Fruit fly (Drosophila melanogaster) whole organism, embryonic: ENCODE measurements around the gene Or85b.

Experiments used
- Ada2b ChIP-seq: fragments of 200-800 bp; sonication (Bioruptor generic); IDR thresholded peaks from 2 replicates; pipeline ENCODE4 v1.3.6; 2022; ENCODE audit warnings: missing biosample characterization, missing genetic modification characterization
- Atf3 ChIP-seq: fragments of 200-800 bp; sonication (Bioruptor generic); optimal IDR thresholded peaks from 3 replicates; lab custom pipeline; 2016; ENCODE audit warnings: missing biosample characterization, missing genetic modification characterization
- CG11398 ChIP-seq: fragments of 200-800 bp; sonication (Bioruptor generic); optimal IDR thresholded peaks from 2 replicates; lab custom pipeline; 2016; ENCODE audit warnings: missing biosample characterization, missing genetic modification characterization
- CG12071 ChIP-seq: fragments of 200-800 bp; sonication (Bioruptor generic); optimal IDR thresholded peaks from 3 replicates; lab custom pipeline; 2018; ENCODE audit warnings: missing biosample characterization, mild to moderate bottlenecking, missing genetic modification characterization
- CG12659 ChIP-seq: fragments of 200-800 bp; sonication (Bioruptor generic); optimal IDR thresholded peaks from 3 replicates; lab custom pipeline; 2017; ENCODE audit warnings: mild to moderate bottlenecking, missing biosample characterization, missing genetic modification reagents, missing genetic modification characterization
- CG13424 ChIP-seq: fragments of 200-800 bp; sonication (Bioruptor generic); optimal IDR thresholded peaks from 2 replicates; lab custom pipeline; 2019; ENCODE audit warnings: missing biosample characterization, mild to moderate bottlenecking, missing genetic modification characterization, moderate library complexity
- CG13624 ChIP-seq: fragments of 200-800 bp; sonication (Bioruptor generic); optimal IDR thresholded peaks from 2 replicates; lab custom pipeline; 2016; ENCODE audit warnings: missing biosample characterization, missing genetic modification characterization
- CG14860 ChIP-seq: fragments of 200-800 bp; sonication (Bioruptor generic); IDR thresholded peaks from 3 replicates; pipeline ENCODE4 v1.3.6; 2022; ENCODE audit warnings: missing biosample characterization, missing genetic modification characterization; ENCODE audit not compliant: partially characterized antibody
- CG15696 ChIP-seq: fragments of 200-800 bp; sonication (Bioruptor generic); optimal IDR thresholded peaks from 2 replicates; lab custom pipeline; 2019; ENCODE audit warnings: missing biosample characterization, mild to moderate bottlenecking, missing genetic modification characterization, moderate library complexity
- CG1792 ChIP-seq: fragments of 200-800 bp; sonication (Bioruptor generic); optimal IDR thresholded peaks from 2 replicates; lab custom pipeline; 2016; ENCODE audit warnings: missing biosample characterization, missing genetic modification characterization
- CG31224 ChIP-seq: fragments of 200-800 bp; sonication (Bioruptor generic); IDR thresholded peaks from 2 replicates; pipeline ENCODE4 v1.3.6; 2022; ENCODE audit warnings: missing biosample characterization, missing genetic modification characterization
- CG31441 ChIP-seq: fragments of 200-800 bp; sonication (Bioruptor generic); IDR thresholded peaks from 2 replicates; pipeline ENCODE4 v1.3.6; 2022; ENCODE audit warnings: missing biosample characterization, missing genetic modification characterization
- CG4730 ChIP-seq: fragments of 200-800 bp; sonication (Bioruptor generic); IDR thresholded peaks from 2 replicates; pipeline ENCODE4 v1.3.6; 2022; ENCODE audit warnings: missing biosample characterization, missing genetic modification characterization
- CG4854 ChIP-seq: fragments of 200-800 bp; sonication (Bioruptor generic); optimal IDR thresholded peaks from 2 replicates; lab custom pipeline; 2016; ENCODE audit warnings: missing biosample characterization, missing genetic modification characterization, inconsistent platforms
- CG6791 ChIP-seq: fragments of 200-800 bp; sonication (Bioruptor generic); IDR thresholded peaks from 3 replicates; pipeline ENCODE4 v1.3.6; 2022; ENCODE audit warnings: missing biosample characterization, missing genetic modification characterization; ENCODE audit not compliant: partially characterized antibody
- CG7786 ChIP-seq: fragments of 200-800 bp; sonication (Bioruptor generic); optimal IDR thresholded peaks from 2 replicates; lab custom pipeline; 2016; ENCODE audit warnings: missing biosample characterization, missing genetic modification characterization
- CG8388 ChIP-seq: fragments of 200-800 bp; sonication (Bioruptor generic); optimal IDR thresholded peaks from 2 replicates; lab custom pipeline; 2019; ENCODE audit warnings: missing biosample characterization, mild to moderate bottlenecking, missing genetic modification characterization, moderate library complexity
- CG9727 ChIP-seq: fragments of 200-800 bp; sonication (Bioruptor generic); optimal IDR thresholded peaks from 3 replicates; lab custom pipeline; 2017; ENCODE audit warnings: missing biosample characterization, mild to moderate bottlenecking, missing genetic modification characterization
- CG9817 ChIP-seq: fragments of 200-800 bp; sonication (Bioruptor generic); optimal IDR thresholded peaks from 2 replicates; lab custom pipeline; 2018; ENCODE audit warnings: missing biosample characterization, mild to moderate bottlenecking, missing genetic modification characterization, moderate library complexity
- Doc3 ChIP-seq: fragments of 200-800 bp; sonication (Bioruptor generic); IDR thresholded peaks from 3 replicates; pipeline ENCODE4 v1.3.6; 2022; ENCODE audit warnings: missing biosample characterization, missing genetic modification characterization; ENCODE audit not compliant: partially characterized antibody
- E2f2 ChIP-seq: fragments of 200-800 bp; sonication (Bioruptor generic); IDR thresholded peaks from 2 replicates; pipeline ENCODE4 v1.3.6; 2022; ENCODE audit warnings: missing biosample characterization, missing genetic modification characterization
- GATAe ChIP-seq: fragments of 200-800 bp; sonication (Bioruptor generic); conservative IDR thresholded peaks from 2 replicates; pipeline ENCODE4 v1.3.6; 2022; ENCODE audit warnings: missing biosample characterization, missing genetic modification characterization
- Gsc ChIP-seq: fragments of 200-800 bp; sonication (Bioruptor generic); IDR thresholded peaks from 2 replicates; pipeline ENCODE4 v1.3.6; 2022; ENCODE audit warnings: missing biosample characterization, missing genetic modification characterization
- HLH3B ChIP-seq: fragments of 200-800 bp; sonication (Bioruptor generic); IDR thresholded peaks from 2 replicates; pipeline ENCODE4 v1.3.6; 2022; ENCODE audit warnings: missing biosample characterization, missing genetic modification characterization
- HLH4C ChIP-seq: fragments of 200-800 bp; sonication (Bioruptor generic); IDR thresholded peaks from 3 replicates; pipeline ENCODE4 v1.3.6; 2022; ENCODE audit warnings: missing biosample characterization, missing genetic modification characterization; ENCODE audit not compliant: partially characterized antibody
- Hr51 ChIP-seq, 2 experiments: fragments of 200-800 bp; sonication (Bioruptor generic); optimal IDR thresholded peaks; 2 replicates in 1 of 2; 3 replicates in 1 of 2; lab custom pipeline; 2016 to 2018; ENCODE audit warnings: missing biosample characterization in 2 of 2, missing genetic modification characterization in 2 of 2, mild to moderate bottlenecking in 1 of 2, moderate library complexity in 1 of 2
- Hr78 ChIP-seq, 2 experiments: fragments of 200-800 bp in 1 of 2; fragments of >200 bp in 1 of 2; sonication (Bioruptor generic) in 1 of 2; optimal IDR thresholded peaks; 2 replicates each; lab custom pipeline; 2017 to 2019; ENCODE audit warnings: missing biosample characterization in 2 of 2, missing genetic modification characterization in 2 of 2, mild to moderate bottlenecking in 1 of 2, moderate library complexity in 1 of 2
- Lim3 ChIP-seq: fragments of 200-800 bp; sonication (Bioruptor generic); IDR thresholded peaks from 2 replicates; pipeline ENCODE4 v1.3.6; 2022; ENCODE audit warnings: missing biosample characterization, missing genetic modification characterization
- Med ChIP-seq: fragments of 200-800 bp; sonication (Bioruptor generic); peaks from one replicate; lab custom pipeline; 2016; ENCODE audit warnings: missing biosample characterization, missing genetic modification characterization, mild to moderate bottlenecking, inconsistent platforms, moderate library complexity
- Optix ChIP-seq: fragments of 200-800 bp; sonication (Bioruptor generic); IDR thresholded peaks from 3 replicates; pipeline ENCODE4 v1.3.6; 2022; ENCODE audit warnings: missing biosample characterization, missing genetic modification characterization
- TFAM ChIP-seq: fragments of 200-800 bp; sonication (Bioruptor generic); optimal IDR thresholded peaks from 2 replicates; lab custom pipeline; 2017; ENCODE audit warnings: missing biosample characterization, missing genetic modification characterization, inconsistent platforms
- ara ChIP-seq: fragments of 200-800 bp; sonication (Bioruptor generic); IDR thresholded peaks from 2 replicates; pipeline ENCODE4 v1.3.6; 2022; ENCODE audit warnings: missing biosample characterization, missing genetic modification characterization
- ato ChIP-seq: fragments of 200-800 bp; sonication (Bioruptor generic); IDR thresholded peaks from 2 replicates; pipeline ENCODE4 v1.3.6; 2022; ENCODE audit warnings: missing biosample characterization, missing genetic modification characterization; ENCODE audit not compliant: partially characterized antibody
- az2 ChIP-seq: fragments of 200-800 bp; sonication (Bioruptor generic); optimal IDR thresholded peaks from 3 replicates; lab custom pipeline; 2016; ENCODE audit warnings: missing biosample characterization, missing genetic modification characterization
- btn ChIP-seq: fragments of 200-800 bp; sonication (Bioruptor generic); optimal IDR thresholded peaks from 2 replicates; lab custom pipeline; 2016; ENCODE audit warnings: missing biosample characterization, missing genetic modification characterization
- cato ChIP-seq: fragments of 200-800 bp; sonication (Bioruptor generic); optimal IDR thresholded peaks from 2 replicates; lab custom pipeline; 2016; ENCODE audit warnings: missing biosample characterization, missing genetic modification characterization, borderline replicate concordance
- cg ChIP-seq: fragments of 200-800 bp; sonication (Bioruptor generic); optimal IDR thresholded peaks from 3 replicates; lab custom pipeline; 2019; ENCODE audit warnings: missing biosample characterization, mild to moderate bottlenecking, missing genetic modification characterization, moderate library complexity
- eyg ChIP-seq: fragments of 200-800 bp; sonication (Bioruptor generic); optimal IDR thresholded peaks from 3 replicates; lab custom pipeline; 2016; ENCODE audit warnings: missing biosample characterization, missing genetic modification characterization
- hth ChIP-seq: fragments of >200 bp; optimal IDR thresholded peaks from 2 replicates; lab custom pipeline; 2017; ENCODE audit warnings: inconsistent platforms
- inv ChIP-seq: fragments of 200-800 bp; sonication (Bioruptor generic); IDR thresholded peaks from 2 replicates; pipeline ENCODE4 v1.3.6; 2022; ENCODE audit warnings: missing biosample characterization, missing genetic modification characterization; ENCODE audit not compliant: partially characterized antibody
- org-1 ChIP-seq: fragments of 200-800 bp; sonication (Bioruptor generic); optimal IDR thresholded peaks from 2 replicates; lab custom pipeline; 2017; ENCODE audit warnings: missing biosample characterization, missing genetic modification characterization
- pita ChIP-seq: fragments of 200-800 bp; sonication (Bioruptor generic); optimal IDR thresholded peaks from 2 replicates; lab custom pipeline; 2017; ENCODE audit warnings: missing biosample characterization, mild to moderate bottlenecking, missing genetic modification characterization
- ranshi ChIP-seq: fragments of 200-800 bp; sonication (Bioruptor generic); IDR thresholded peaks from 2 replicates; pipeline ENCODE4 v1.3.6; 2022; ENCODE audit warnings: missing biosample characterization, missing genetic modification characterization
- ro ChIP-seq: fragments of 200-800 bp; sonication (Bioruptor generic); IDR thresholded peaks from 2 replicates; pipeline ENCODE4 v1.3.6; 2022; ENCODE audit warnings: missing biosample characterization, missing genetic modification characterization
- run ChIP-seq: fragments of 200-800 bp; sonication (Bioruptor generic); optimal IDR thresholded peaks from 3 replicates; lab custom pipeline; 2018; ENCODE audit warnings: missing biosample characterization, mild to moderate bottlenecking, missing genetic modification characterization
- tgo ChIP-seq: fragments of 200-800 bp; sonication (Bioruptor generic); IDR thresholded peaks from 3 replicates; pipeline ENCODE4 v1.3.6; 2022; ENCODE audit warnings: missing biosample characterization, missing genetic modification characterization
- tll ChIP-seq, 2 experiments: fragments of 200-800 bp in 1 of 2; fragments of >200 bp in 1 of 2; sonication (Bioruptor generic) in 1 of 2; optimal IDR thresholded peaks; 2 replicates each; lab custom pipeline; 2017 to 2019; ENCODE audit warnings: missing biosample characterization in 2 of 2, missing genetic modification characterization in 2 of 2, mild to moderate bottlenecking in 1 of 2, moderate library complexity in 1 of 2
- tna ChIP-seq: fragments of 200-800 bp; sonication (Bioruptor generic); IDR thresholded peaks from 2 replicates; pipeline ENCODE4 v1.3.6; 2022; ENCODE audit warnings: missing biosample characterization, missing genetic modification characterization; ENCODE audit not compliant: partially characterized antibody
- wdn ChIP-seq: fragments of 200-800 bp; sonication (Bioruptor generic); IDR thresholded peaks from 2 replicates; pipeline ENCODE4 v1.3.6; 2022; ENCODE audit warnings: missing biosample characterization, missing genetic modification characterization
- z ChIP-seq: fragments of 200-800 bp; sonication (Bioruptor generic); IDR thresholded peaks from 3 replicates; pipeline ENCODE4 v1.3.6; 2022; ENCODE audit warnings: missing biosample characterization, missing genetic modification characterization

Gene Or85b

dm6 chr3R:8482881-8483280 is 28.3 kb downstream of the Or85b start (continued):
- TF ChIP-seq ato (GFP tag; lab: Robert Waterston, UW) (no peak), CG13624 (GFP tag; lab: Kevin White, UChicago) (no peak), TFAM (GFP tag; lab: Kevin White, UChicago) (no peak), ranshi (GFP tag; lab: Robert Waterston, UW) (peak; percentile 74), CG6791 (GFP tag; lab: Robert Waterston, UW) (no peak), Lim3 (GFP tag; lab: Robert Waterston, UW) (peak; percentile 23; the same call in 1 of the 2 replicates), eyg (no peak), CG14860 (GFP tag; lab: Robert Waterston, UW) (no peak), cato (GFP tag; lab: Kevin White, UChicago) (peak; percentile 8), z (GFP tag; lab: Robert Waterston, UW) (no peak), Ada2b (GFP tag; lab: Robert Waterston, UW) (peak; percentile 74), CG4854 (no peak), cg (GFP tag; lab: Kevin White, UChicago) (no peak), GATAe (GFP tag; lab: Robert Waterston, UW) (no peak), ro (GFP tag; lab: Robert Waterston, UW) (0 out of 2 replicates have a peak, but pooled peaks have one; percentile 34), Optix (GFP tag; lab: Robert Waterston, UW) (peak; percentile 64; the same call in 2 of the 3 replicates), CG13424 (tag; lab: Kevin White, UChicago) (peak; percentile 76), CG12659 (GFP tag; lab: Kevin White, UChicago) (peak; percentile 52), btn (peak; percentile 60), pita (GFP tag; lab: Kevin White, UChicago) (no peak), ara (peak; percentile 73), CG8388 (peak; percentile 55), E2f2 (GFP tag; lab: Robert Waterston, UW) (peak; percentile 41; the same call in 1 of the 2 replicates), org-1 (GFP tag; lab: Kevin White, UChicago) (peak; percentile 60), HLH4C (GFP tag; lab: Robert Waterston, UW) (no peak), CG4730 (peak; percentile 63; the same call in 1 of the 2 replicates), CG15696 (no peak), Doc3 (GFP tag; lab: Robert Waterston, UW) (no peak), CG9727 (GFP tag; lab: Kevin White, UChicago) (peak; percentile 53), CG31224 (0 out of 2 replicates have a peak, but pooled peaks have one; percentile 14), Atf3 (GFP tag; lab: Kevin White, UChicago) (peak; percentile 60), tgo (GFP tag; lab: Robert Waterston, UW) (peak; percentile 74), tna (no peak), Gsc (GFP tag; lab: Robert Waterston, UW) (peak; percentile 53; the same call in 1 of the 2 replicates), wdn (GFP tag; lab: Robert Waterston, UW) (peak; percentile 61), run (tag; lab: Kevin White, UChicago) (no peak), Hr78 (GFP tag; optimal IDR thresholded peaks at IDR 0.05; lab: Kevin White, UChicago) (no peak), CG1792 (no peak), tll (GFP tag; optimal IDR thresholded peaks at IDR 0.05; lab: Kevin White, UChicago) (no peak), CG7786 (GFP tag; lab: Kevin White, UChicago) (peak; percentile 68), az2 (peak; percentile 61), Hr51 (GFP tag; optimal IDR thresholded peaks at IDR 0.05; lab: Kevin White, UChicago) (peak; percentile 37 to 74), hth (lab: Kevin White, UChicago) (no peak), HLH3B (GFP tag; lab: Robert Waterston, UW) (peak; percentile 84; the same call in 1 of the 2 replicates), CG31441 (GFP tag; lab: Robert Waterston, UW) (peak; percentile 72), CG9817 (tag; lab: Kevin White, UChicago) (peak; percentile 58), inv (GFP tag; lab: Robert Waterston, UW) (no peak), Med (GFP tag; lab: Kevin White, UChicago) (peak; percentile 95), CG11398 (GFP tag; lab: Kevin White, UChicago) (no peak), CG12071 (GFP tag; lab: Kevin White, UChicago) (peak; percentile 80)
